Worm (Caenorhabditis elegans) whole organism, young adult: Measurements from ENCODE around the gene C28F5.1.

ENCODE experiments used
- B0019.2 ChIP-seq: fragments of 200-800 bp; sonication (Bioruptor generic); conservative IDR thresholded peaks from 2 replicates; pipeline ENCODE4 v1.3.6; 2022; ENCODE audit warnings: missing genetic modification reagents, missing genetic modification characterization, missing compliant biosample characterization
- B0336.3 ChIP-seq: fragments of 200-800 bp; sonication (Bioruptor generic); IDR thresholded peaks from 2 replicates; pipeline ENCODE4 v1.3.6; 2022; ENCODE audit warnings: missing genetic modification characterization, missing compliant biosample characterization
- D2030.7 ChIP-seq: fragments of 200-800 bp; sonication (Bioruptor generic); IDR thresholded peaks from 2 replicates; pipeline ENCODE4 v1.3.6; 2022; ENCODE audit warnings: missing genetic modification reagents, missing genetic modification characterization, missing compliant biosample characterization
- F23B12.7 ChIP-seq: sonication (generic microtip); optimal IDR thresholded peaks from 2 replicates; lab custom pipeline; 2017; ENCODE audit warnings: missing genetic modification characterization, mild to moderate bottlenecking, missing compliant biosample characterization, antibody characterized with exemption, moderate library complexity; ENCODE audit not compliant: insufficient read depth
- F57A8.1 ChIP-seq: fragments of 200-800 bp; sonication (Bioruptor generic); optimal IDR thresholded peaks from 2 replicates; lab custom pipeline; 2018; ENCODE audit warnings: mild to moderate bottlenecking, missing genetic modification characterization, moderate library complexity, missing compliant biosample characterization
- F57C9.4 ChIP-seq: sonication (generic microtip); optimal IDR thresholded peaks from 2 replicates; lab custom pipeline; 2017; ENCODE audit warnings: mild to moderate bottlenecking, missing genetic modification characterization, missing compliant biosample characterization
- K11D2.4 ChIP-seq: fragments of 200-800 bp; sonication (Bioruptor generic); IDR thresholded peaks from 2 replicates; pipeline ENCODE4 v1.3.6; 2022; ENCODE audit warnings: missing genetic modification reagents, missing genetic modification characterization, missing compliant biosample characterization
- Y79H2A.3 ChIP-seq: fragments of 200-800 bp; sonication (Bioruptor generic); conservative IDR thresholded peaks from 2 replicates; pipeline ENCODE4 v1.3.6; 2022; ENCODE audit warnings: missing genetic modification reagents, missing genetic modification characterization, missing compliant biosample characterization
- ZK185.1 ChIP-seq: sonication (generic microtip); optimal IDR thresholded peaks from 2 replicates; lab custom pipeline; 2016; ENCODE audit warnings: mild to moderate bottlenecking, missing genetic modification characterization, missing compliant biosample characterization; ENCODE audit not compliant: poor library complexity, severe bottlenecking
- aptf-2 ChIP-seq: fragments of 200-800 bp; sonication (Bioruptor generic); conservative IDR thresholded peaks from 2 replicates; pipeline ENCODE4 v1.3.6; 2022; ENCODE audit warnings: missing genetic modification reagents, missing genetic modification characterization, missing compliant biosample characterization
- aptf-3 ChIP-seq: fragments of 200-800 bp; sonication (Bioruptor generic); IDR thresholded peaks from 2 replicates; pipeline ENCODE4 v1.3.6; 2022; ENCODE audit warnings: missing genetic modification characterization, missing compliant biosample characterization
- atf-7 ChIP-seq: sonication (generic microtip); optimal IDR thresholded peaks from 2 replicates; lab custom pipeline; 2017; ENCODE audit warnings: mild to moderate bottlenecking, missing genetic modification characterization, missing compliant biosample characterization
- attf-3 ChIP-seq: fragments of 200-800 bp; sonication (Bioruptor generic); conservative IDR thresholded peaks from 2 replicates; pipeline ENCODE4 v1.3.6; 2022; ENCODE audit warnings: missing genetic modification reagents, missing genetic modification characterization, missing compliant biosample characterization
- attf-6 ChIP-seq: fragments of 200-800 bp; sonication (Bioruptor generic); IDR thresholded peaks from 2 replicates; pipeline ENCODE4 v1.3.6; 2022; ENCODE audit warnings: missing genetic modification reagents, missing genetic modification characterization, missing compliant biosample characterization
- ccch-3 ChIP-seq: fragments of 200-800 bp; sonication (Bioruptor generic); optimal IDR thresholded peaks from 2 replicates; lab custom pipeline; 2018; ENCODE audit warnings: mild to moderate bottlenecking, missing genetic modification characterization, missing compliant biosample characterization
- cebp-2 ChIP-seq: fragments of 200-800 bp; sonication (Bioruptor generic); IDR thresholded peaks from 2 replicates; pipeline ENCODE4 v1.3.6; 2022; ENCODE audit warnings: missing genetic modification characterization, missing compliant biosample characterization
- ceh-100 ChIP-seq: fragments of 200-800 bp; sonication (Bioruptor generic); IDR thresholded peaks from 2 replicates; pipeline ENCODE4 v1.3.6; 2022; ENCODE audit warnings: missing genetic modification reagents, missing genetic modification characterization, missing compliant biosample characterization
- ceh-27 ChIP-seq: fragments of 200-800 bp; sonication (Bioruptor generic); optimal IDR thresholded peaks from 2 replicates; lab custom pipeline; 2018; ENCODE audit warnings: mild to moderate bottlenecking, missing genetic modification characterization, moderate library complexity, missing compliant biosample characterization
- ceh-58 ChIP-seq: fragments of 200-800 bp; sonication (Bioruptor generic); IDR thresholded peaks from 2 replicates; pipeline ENCODE4 v1.3.6; 2022; ENCODE audit warnings: missing genetic modification characterization, missing compliant biosample characterization
- ceh-91 ChIP-seq: fragments of 200-800 bp; sonication (Bioruptor generic); IDR thresholded peaks from 2 replicates; pipeline ENCODE4 v1.3.6; 2022; ENCODE audit warnings: missing genetic modification reagents, missing genetic modification characterization, missing compliant biosample characterization
- dpff-1 ChIP-seq: sonication (generic microtip); optimal IDR thresholded peaks from 2 replicates; lab custom pipeline; 2017; ENCODE audit warnings: mild to moderate bottlenecking, missing genetic modification characterization, missing compliant biosample characterization
- efl-1 ChIP-seq: fragments of 150-350 bp; optimal IDR thresholded peaks from 2 replicates; lab custom pipeline; 2014; ENCODE audit warnings: missing biosample characterization, missing genetic modification reagents, missing genetic modification characterization
- egl-44 ChIP-seq: fragments of 200-800 bp; sonication (Bioruptor generic); IDR thresholded peaks from 2 replicates; pipeline ENCODE4 v1.3.6; 2022; ENCODE audit warnings: missing genetic modification reagents, missing genetic modification characterization, missing compliant biosample characterization
- ekl-4 ChIP-seq: fragments of 200-800 bp; sonication (Bioruptor generic); IDR thresholded peaks from 2 replicates; pipeline ENCODE4 v1.3.6; 2022; ENCODE audit warnings: missing genetic modification reagents, missing genetic modification characterization, missing compliant biosample characterization
- let-526 ChIP-seq: fragments of 200-800 bp; sonication (Bioruptor generic); IDR thresholded peaks from 2 replicates; pipeline ENCODE4 v1.3.6; 2022; ENCODE audit warnings: missing genetic modification reagents, missing genetic modification characterization, missing compliant biosample characterization
- lin-26 ChIP-seq: fragments of 200-800 bp; sonication (Bioruptor generic); IDR thresholded peaks from 2 replicates; pipeline ENCODE4 v1.3.6; 2022; ENCODE audit warnings: missing genetic modification reagents, missing genetic modification characterization, missing compliant biosample characterization
- lin-35 ChIP-seq, 3 experiments: fragments of 150-350 bp in 2 of 3; sonication (generic microtip) in 1 of 3; optimal IDR thresholded peaks; 2 replicates each; lab custom pipeline; 2014 to 2018; ENCODE audit warnings: missing biosample characterization in 3 of 3, missing genetic modification characterization in 3 of 3, missing genetic modification reagents in 3 of 3
- lin-40 ChIP-seq: sonication (generic microtip); optimal IDR thresholded peaks from 2 replicates; lab custom pipeline; 2016; ENCODE audit warnings: missing genetic modification characterization, mild to moderate bottlenecking, missing compliant biosample characterization, missing genotype, missing genetic modification reagents
- lin-54 ChIP-seq: fragments of 200-800 bp; sonication (Bioruptor generic); optimal IDR thresholded peaks from 2 replicates; lab custom pipeline; 2018; ENCODE audit warnings: mild to moderate bottlenecking, missing genetic modification characterization, missing compliant biosample characterization
- lsl-1 ChIP-seq: fragments of 200-800 bp; sonication (Bioruptor generic); optimal IDR thresholded peaks from 2 replicates; lab custom pipeline; 2018; ENCODE audit warnings: mild to moderate bottlenecking, missing genetic modification characterization, moderate library complexity, missing compliant biosample characterization
- madf-8 ChIP-seq: fragments of 200-800 bp; sonication (Bioruptor generic); conservative IDR thresholded peaks from 2 replicates; pipeline ENCODE4 v1.3.6; 2022; ENCODE audit warnings: missing genetic modification reagents, missing genetic modification characterization, missing compliant biosample characterization
- mcd-1 ChIP-seq: fragments of 200-800 bp; sonication (Bioruptor generic); IDR thresholded peaks from 2 replicates; pipeline ENCODE4 v1.3.6; 2022; ENCODE audit warnings: missing genetic modification reagents, missing genetic modification characterization, missing compliant biosample characterization
- nfya-1 ChIP-seq: sonication (generic microtip); optimal IDR thresholded peaks from 2 replicates; lab custom pipeline; 2017; ENCODE audit warnings: antibody characterized with exemption, missing compliant biosample characterization, missing genetic modification characterization, borderline replicate concordance; ENCODE audit not compliant: insufficient read depth
- nhr-120 ChIP-seq: fragments of 200-800 bp; sonication (Bioruptor generic); IDR thresholded peaks from 2 replicates; pipeline ENCODE4 v1.3.6; 2022; ENCODE audit warnings: missing genetic modification characterization, missing compliant biosample characterization
- nhr-80 ChIP-seq: sonication (generic microtip); optimal IDR thresholded peaks from 2 replicates; lab custom pipeline; 2016; ENCODE audit warnings: missing genetic modification characterization, missing compliant biosample characterization
- pbrm-1 ChIP-seq: fragments of 200-800 bp; sonication (Bioruptor generic); IDR thresholded peaks from 2 replicates; pipeline ENCODE4 v1.3.6; 2022; ENCODE audit warnings: missing genetic modification reagents, missing genetic modification characterization, missing compliant biosample characterization
- pha-4 ChIP-seq: fragments of 150-350 bp; sonication (generic microtip); optimal IDR thresholded peaks from 2 replicates; lab custom pipeline; 2014; ENCODE audit warnings: missing biosample characterization, missing genetic modification reagents, missing genetic modification characterization
- rcor-1 ChIP-seq: fragments of 200-800 bp; sonication (Bioruptor generic); IDR thresholded peaks from 2 replicates; pipeline ENCODE4 v1.3.6; 2022; ENCODE audit warnings: missing genetic modification reagents, missing genetic modification characterization, missing compliant biosample characterization
- sdz-38 ChIP-seq: sonication (generic microtip); optimal IDR thresholded peaks from 2 replicates; lab custom pipeline; 2016; ENCODE audit warnings: missing genotype, missing genetic modification characterization, missing compliant biosample characterization
- snpc-4 ChIP-seq, 5 experiments: fragments of 150-350 bp in 1 of 5; sonication (generic microtip) in 4 of 5; optimal IDR thresholded peaks; 2 replicates each; lab custom pipeline; 2014 to 2018; ENCODE audit warnings: missing genetic modification characterization in 5 of 5, missing biosample characterization in 3 of 5, antibody characterized with exemption in 2 of 5, mild to moderate bottlenecking in 2 of 5, missing compliant biosample characterization in 2 of 5, missing genotype in 2 of 5, moderate library complexity in 2 of 5, missing genetic modification reagents in 1 of 5
- somi-1 ChIP-seq: fragments of 200-800 bp; sonication (Bioruptor generic); optimal IDR thresholded peaks from 2 replicates; lab custom pipeline; 2018; ENCODE audit warnings: mild to moderate bottlenecking, missing genetic modification characterization, missing compliant biosample characterization
- tbp1 ChIP-seq: fragments of 200-800 bp; sonication (Bioruptor generic); optimal IDR thresholded peaks from 2 replicates; lab custom pipeline; 2018; ENCODE audit warnings: mild to moderate bottlenecking, missing genetic modification characterization, missing compliant biosample characterization
- tbx-9 ChIP-seq: sonication (generic microtip); optimal IDR thresholded peaks from 2 replicates; lab custom pipeline; 2016; ENCODE audit warnings: borderline replicate concordance, missing genetic modification characterization, inconsistent platforms, missing compliant biosample characterization
- unc-62 ChIP-seq: fragments of 150-350 bp; optimal IDR thresholded peaks from 2 replicates; lab custom pipeline; 2014; ENCODE audit warnings: missing biosample characterization, missing genetic modification reagents, missing genetic modification characterization
- xnd-1 ChIP-seq: sonication (generic microtip); optimal IDR thresholded peaks from 2 replicates; lab custom pipeline; 2016; ENCODE audit warnings: missing genotype, missing genetic modification reagents, missing genetic modification characterization, missing compliant biosample characterization
- zfh-2 ChIP-seq: fragments of 200-800 bp; sonication (Bioruptor generic); conservative IDR thresholded peaks from 2 replicates; pipeline ENCODE4 v1.3.6; 2022; ENCODE audit warnings: missing genetic modification reagents, missing genetic modification characterization, missing compliant biosample characterization
- zim-3 ChIP-seq: sonication (generic microtip); optimal IDR thresholded peaks from 2 replicates; lab custom pipeline; 2017; ENCODE audit warnings: mild to moderate bottlenecking, missing genetic modification characterization, moderate library complexity, missing compliant biosample characterization
- ztf-3 ChIP-seq: fragments of 200-800 bp; sonication (Bioruptor generic); optimal IDR thresholded peaks from 2 replicates; lab custom pipeline; 2018; ENCODE audit warnings: mild to moderate bottlenecking, missing genetic modification characterization, missing compliant biosample characterization

Gene C28F5.1

DNA sequence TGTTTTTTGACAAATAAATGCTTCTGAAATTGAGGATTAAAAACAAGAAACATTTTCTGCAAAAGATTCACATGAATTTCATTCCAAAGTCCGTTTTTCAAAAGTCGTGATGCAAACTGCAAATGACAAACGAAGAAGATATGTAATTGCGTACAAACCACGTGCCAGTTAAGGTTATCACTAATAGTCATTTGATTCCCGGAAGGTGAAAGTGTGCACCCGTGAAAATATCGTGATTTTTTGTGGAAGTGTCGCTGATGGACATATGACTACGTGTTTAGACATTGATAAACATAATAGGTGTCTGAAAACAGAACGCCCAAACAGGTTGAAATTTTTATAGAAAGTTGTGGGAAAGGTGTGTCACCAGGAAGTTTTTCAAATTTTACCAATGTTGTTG is 23.1 kb downstream of the C28F5.1 start (continued):
- TF ChIP-seq nfya-1 (no peak), tbp1 (GFP tag; lab: Kevin White, UChicago) (no peak), aptf-2 (GFP tag; lab: Robert Waterston, UW) (no peak), somi-1 (peak; percentile 20), pbrm-1 (GFP tag; lab: Robert Waterston, UW) (0 out of 2 replicates have a peak, but pooled peaks have one; percentile 23), ceh-27 (no peak), attf-3 (GFP tag; lab: Robert Waterston, UW) (no peak), F57C9.4 (tag; lab: Kevin White, UChicago) (no peak), Y79H2A.3 (GFP tag; lab: Robert Waterston, UW) (no peak), madf-8 (GFP tag; lab: Robert Waterston, UW) (no peak), mcd-1 (GFP tag; lab: Robert Waterston, UW) (no peak), F23B12.7 (tag; lab: Kevin White, UChicago) (no peak), lsl-1 (GFP tag; lab: Kevin White, UChicago) (no peak), sdz-38 (tag; lab: Kevin White, UChicago) (no peak), attf-6 (GFP tag; lab: Robert Waterston, UW) (no peak), egl-44 (GFP tag; lab: Robert Waterston, UW) (peak; percentile 46; the same call in 1 of the 2 replicates), pha-4 (tag; lab: Kevin White, UChicago) (no peak), ceh-100 (GFP tag; lab: Robert Waterston, UW) (no peak), cebp-2 (GFP tag; lab: Robert Waterston, UW) (no peak), lin-26 (no peak), unc-62 (GFP tag; lab: Kevin White, UChicago) (no peak), atf-7 (tag; lab: Kevin White, UChicago) (peak; percentile 88), lin-54 (no peak), efl-1 (no peak), ceh-91 (GFP tag; lab: Robert Waterston, UW) (no peak), let-526 (GFP tag; lab: Robert Waterston, UW) (peak; percentile 62; the same call in 1 of the 2 replicates), tbx-9 (tag; lab: Kevin White, UChicago) (no peak), F57A8.1 (GFP tag; lab: Kevin White, UChicago) (no peak), B0019.2 (GFP tag; lab: Robert Waterston, UW) (no peak), rcor-1 (GFP tag; lab: Robert Waterston, UW) (no peak), nhr-120 (GFP tag; lab: Robert Waterston, UW) (no peak), ztf-3 (GFP tag; lab: Kevin White, UChicago) (no peak), dpff-1 (tag; lab: Kevin White, UChicago) (no peak), ekl-4 (GFP tag; lab: Robert Waterston, UW) (no peak), ccch-3 (GFP tag; lab: Kevin White, UChicago) (no peak), K11D2.4 (GFP tag; lab: Robert Waterston, UW) (no peak), snpc-4 (GFP tag; optimal IDR thresholded peaks at IDR 0.05; lab: Kevin White, UChicago) (no peak), snpc-4 (tag; optimal IDR thresholded peaks at IDR 0.05; lab: Kevin White, UChicago) (no peak), aptf-3 (no peak), xnd-1 (tag; lab: Kevin White, UChicago) (no peak), ZK185.1 (tag; lab: Kevin White, UChicago) (peak; percentile 25), B0336.3 (no peak), zfh-2 (no peak), lin-40 (tag; lab: Kevin White, UChicago) (no peak), ceh-58 (no peak), lin-35 (GFP tag; optimal IDR thresholded peaks at IDR 0.05; lab: Kevin White, UChicago) (no peak), zim-3 (tag; lab: Kevin White, UChicago) (no peak), D2030.7 (GFP tag; lab: Robert Waterston, UW) (no peak), nhr-80 (tag; lab: Kevin White, UChicago) (peak; percentile 67)
